Fruit fly (Drosophila melanogaster) whole organism, adult: Measurements from ENCODE around the gene Sirt6.
A peak's percentile ranks its signal among the peaks of the same experiment; 100 is the strongest.

ENCODE experiments used
- CG12768 ChIP-seq: fragments of 200-800 bp; sonication (Bioruptor generic); optimal IDR thresholded peaks from 2 replicates; lab custom pipeline; 2017; ENCODE audit warnings: missing biosample characterization, missing genetic modification characterization, mild to moderate bottlenecking, moderate library complexity, missing genetic modification reagents
- CG14711 ChIP-seq: fragments of 200-800 bp; sonication (Bioruptor generic); optimal IDR thresholded peaks from 2 replicates; lab custom pipeline; 2018; ENCODE audit warnings: missing biosample characterization, mild to moderate bottlenecking, missing genetic modification characterization, moderate library complexity
- CG1620 ChIP-seq: fragments of 200-800 bp; sonication (Bioruptor generic); optimal IDR thresholded peaks from 2 replicates; lab custom pipeline; 2016; ENCODE audit warnings: missing biosample characterization, missing genetic modification characterization
- CG33017 ChIP-seq: fragments of 200-800 bp; sonication (Bioruptor generic); optimal IDR thresholded peaks from 2 replicates; lab custom pipeline; 2018; ENCODE audit warnings: missing biosample characterization, mild to moderate bottlenecking, missing genetic modification characterization, moderate library complexity
- CG5204 ChIP-seq: fragments of 200-800 bp; sonication (Bioruptor generic); optimal IDR thresholded peaks from 2 replicates; lab custom pipeline; 2016; ENCODE audit warnings: missing biosample characterization, missing genetic modification characterization
- CG7045 ChIP-seq: fragments of 200-800 bp; sonication (Bioruptor generic); optimal IDR thresholded peaks from 2 replicates; lab custom pipeline; 2017; ENCODE audit warnings: missing biosample characterization, mild to moderate bottlenecking, missing genetic modification characterization
- CG7101 ChIP-seq: fragments of 200-800 bp; sonication (Bioruptor generic); optimal IDR thresholded peaks from 2 replicates; lab custom pipeline; 2018; ENCODE audit warnings: missing biosample characterization, mild to moderate bottlenecking, missing genetic modification characterization, moderate library complexity
- Hr96 ChIP-seq: fragments of 200-800 bp; sonication (Bioruptor generic); optimal IDR thresholded peaks from 2 replicates; lab custom pipeline; 2016; ENCODE audit warnings: missing biosample characterization, missing genetic modification characterization
- cic ChIP-seq: fragments of 200-800 bp; sonication (Bioruptor generic); optimal IDR thresholded peaks from 2 replicates; lab custom pipeline; 2017; ENCODE audit warnings: missing biosample characterization, mild to moderate bottlenecking, missing genetic modification characterization, moderate library complexity
- tj ChIP-seq: fragments of 200-800 bp; sonication (Bioruptor generic); optimal IDR thresholded peaks from 3 replicates; lab custom pipeline; 2017; ENCODE audit warnings: missing biosample characterization, mild to moderate bottlenecking, missing genetic modification characterization, moderate library complexity
- toe ChIP-seq: fragments of 200-800 bp; sonication (Bioruptor generic); optimal IDR thresholded peaks from 2 replicates; lab custom pipeline; 2016; ENCODE audit warnings: missing biosample characterization, missing genetic modification characterization

DNA sequence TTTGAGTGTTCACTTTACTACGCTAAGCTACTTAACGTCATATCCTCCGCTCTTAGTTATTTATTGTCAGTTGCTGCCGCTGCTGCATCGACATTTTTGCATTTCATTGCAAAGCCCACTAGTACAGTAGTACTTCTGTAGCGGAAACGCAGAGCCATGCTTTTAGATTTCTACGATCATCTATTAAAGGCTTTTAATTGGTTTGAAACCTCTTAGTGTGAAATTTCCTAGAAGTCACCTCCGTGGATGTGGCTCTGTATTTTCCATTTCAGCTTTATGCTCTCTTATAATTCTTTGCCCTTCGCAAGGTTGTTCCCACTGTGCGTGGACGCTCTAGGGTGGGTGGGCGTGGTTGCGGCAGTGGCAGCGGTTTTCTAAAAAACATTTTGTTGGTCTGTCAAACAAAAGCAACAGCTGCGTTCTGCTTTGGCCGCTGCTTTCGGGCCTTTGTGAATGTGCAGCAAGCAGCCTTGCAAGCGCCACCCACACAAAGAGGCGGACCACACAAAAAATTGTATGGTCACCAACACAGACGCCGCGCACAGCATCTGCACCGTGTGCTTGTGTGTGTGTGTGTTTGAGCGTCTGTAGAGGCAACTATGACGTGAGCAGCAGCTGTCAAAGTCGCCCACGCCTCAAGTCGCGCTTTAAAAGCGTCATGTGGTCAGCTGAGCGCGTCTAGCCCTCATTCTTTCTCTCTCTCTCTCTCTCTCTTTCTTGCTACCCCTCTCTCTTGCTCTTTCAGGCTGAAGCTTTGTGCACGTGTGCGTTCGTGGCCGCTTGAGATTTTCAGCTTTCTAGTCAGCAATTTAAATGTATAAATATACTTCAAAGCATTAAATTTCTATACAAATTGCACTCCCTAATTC, 5.2 kb upstream of the Sirt6 start:
- TF ChIP-seq CG14711 (tag; lab: Kevin White, UChicago) = no peak
- TF ChIP-seq CG7045 (GFP tag; lab: Kevin White, UChicago) = peak; percentile 21
- TF ChIP-seq Hr96 = no peak
- no peak for TF ChIP-seq CG12768
- TF ChIP-seq CG1620 (GFP tag; lab: Kevin White, UChicago) = no peak
- no peak for TF ChIP-seq toe
- TF ChIP-seq CG33017 (tag; lab: Kevin White, UChicago) = no peak
- no peak for TF ChIP-seq CG5204 (GFP tag; lab: Kevin White, UChicago)
- TF ChIP-seq cic = no peak
- TF ChIP-seq tj (GFP tag; lab: Kevin White, UChicago) = peak; percentile 55
- TF ChIP-seq CG7101 (tag; lab: Kevin White, UChicago) = no peak
